Worm (Caenorhabditis elegans): ENCODE measurements around the gene scl-2.

The scl-2 gene

ce11 chrIV:13057418-13057817 lies at the start of gene scl-2:
Gene scl-2 (plus strand): TSS chrIV:13057710.
- TF ChIP-seq mes-4 (tag; optimal IDR thresholded peaks at IDR 0.05), result no peak
- TF ChIP-seq nhr-80 (tag; optimal IDR thresholded peaks at IDR 0.05), result peak; percentile 80
- peak; percentile 74 for TF ChIP-seq pha-4 (tag; optimal IDR thresholded peaks at IDR 0.05)
- TF ChIP-seq dox-1 (GFP tag; IDR thresholded peaks at IDR 0.05), result peak; percentile 15; the same call in 1 of the 2 replicates

DNA sequence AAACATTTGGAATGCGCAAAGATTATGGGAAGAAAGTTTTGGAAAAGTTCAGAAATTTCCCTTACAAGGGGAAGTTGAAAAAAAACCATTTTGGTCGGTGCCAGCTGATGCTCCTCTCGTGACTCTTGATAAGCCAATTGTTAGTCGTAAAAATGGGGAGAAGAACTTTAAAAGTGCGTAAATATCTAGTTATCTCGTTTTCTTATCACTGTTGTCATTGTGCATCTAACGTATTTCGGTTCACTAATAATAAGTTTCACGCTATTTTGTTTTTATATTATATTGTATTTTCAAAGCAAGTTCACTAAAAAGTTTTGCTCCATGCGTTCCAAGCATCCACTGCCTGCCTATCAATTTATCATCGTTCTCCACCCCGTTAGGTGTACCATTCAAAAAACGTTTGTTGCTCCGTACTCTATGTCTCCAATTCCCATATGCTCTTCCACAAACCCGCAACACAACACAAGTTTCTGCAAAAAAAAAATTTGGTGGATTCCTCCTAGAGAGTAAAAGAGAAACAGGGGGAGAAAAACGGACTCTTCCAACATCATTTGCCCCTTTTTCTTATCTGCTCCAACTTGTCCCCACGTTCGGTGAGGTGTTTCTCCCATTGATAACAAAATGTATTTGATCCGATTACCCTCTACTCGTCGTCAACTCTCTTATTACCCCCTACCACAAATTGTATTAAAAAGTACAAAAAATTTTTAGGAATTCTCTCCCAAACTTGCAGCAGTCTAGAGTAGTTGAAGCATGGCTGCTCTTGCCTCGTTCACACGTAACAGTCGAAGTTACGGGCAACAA lies 48.9 kb upstream of the scl-2 start, which contains the start of gene mbk-2:
Gene mbk-2, plus strand, starts transcription at position 754 of the 804 bp plus-strand sequence.
- TF ChIP-seq dpl-1 (GFP tag; optimal IDR thresholded peaks at IDR 0.05) (no peak), attf-5 (GFP tag; optimal IDR thresholded peaks at IDR 0.05) (no peak), ztf-22 (GFP tag; optimal IDR thresholded peaks at IDR 0.05) (no peak), hlh-26 (GFP tag; conservative IDR thresholded peaks at IDR 0.05) (no peak), madf-10 (tag; optimal IDR thresholded peaks at IDR 0.05) (no peak), nhr-80 (tag; optimal IDR thresholded peaks at IDR 0.05) (peak; percentile 16)

ce11 chrIV:13009507-13009906 lies 48.0 kb upstream of the scl-2 start:
- no peak for TF ChIP-seq ekl-4 (GFP tag; IDR thresholded peaks at IDR 0.05)
- TF ChIP-seq cebp-2 (GFP tag; IDR thresholded peaks at IDR 0.05), result no peak
- TF ChIP-seq sdz-38 (tag; optimal IDR thresholded peaks at IDR 0.05), result no peak
- TF ChIP-seq attf-6 (GFP tag; IDR thresholded peaks at IDR 0.05), result no peak
- TF ChIP-seq ceh-91 (GFP tag; IDR thresholded peaks at IDR 0.05), result no peak
- no peak for TF ChIP-seq lsy-27 (tag; optimal IDR thresholded peaks at IDR 0.05; ENCODE audit: borderline replicate concordance, insufficient read depth)
- no peak for TF ChIP-seq F37B4.10 (GFP tag; IDR thresholded peaks at IDR 0.05)
- no peak for TF ChIP-seq zfh-2 (GFP tag; conservative IDR thresholded peaks at IDR 0.05)
- no peak for TF ChIP-seq aptf-3 (GFP tag; IDR thresholded peaks at IDR 0.05)
- TF ChIP-seq hrde-1 (tag; optimal IDR thresholded peaks at IDR 0.05; ENCODE audit: borderline replicate concordance), result no peak
- TF ChIP-seq tlf-1 (GFP tag; optimal IDR thresholded peaks at IDR 0.05), result no peak

DNA sequence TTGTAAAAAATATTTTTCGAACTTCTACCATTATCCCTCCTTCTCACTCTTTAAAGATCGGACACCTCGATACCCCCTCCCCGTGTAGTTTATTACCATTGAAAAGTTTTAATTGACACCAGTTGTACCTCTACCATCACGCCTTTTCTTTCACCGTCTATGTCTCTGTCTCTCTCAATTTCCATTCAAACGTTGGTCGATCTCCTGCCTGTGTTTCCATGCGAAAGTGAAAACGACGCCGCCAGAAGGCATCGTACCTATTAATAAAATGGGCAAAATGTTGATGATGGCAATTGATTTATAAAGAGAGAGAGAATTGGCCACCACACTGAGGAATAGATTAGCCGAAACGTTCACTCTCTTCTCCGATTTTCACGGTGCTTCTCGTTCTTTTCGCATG lies 44.3 kb upstream of the scl-2 start:
- TF ChIP-seq nhr-80 (tag; optimal IDR thresholded peaks at IDR 0.05) (peak; percentile 2), ztf-6 (GFP tag; IDR thresholded peaks at IDR 0.05) (no peak), C06A6.2 (GFP tag; conservative IDR thresholded peaks at IDR 0.05) (0 out of 2 replicates have a peak, but pooled peaks have one; percentile 14)

ce11 chrIV:13013711-13014341 lies 43.7 kb upstream of the scl-2 start:
- TF ChIP-seq egl-18 (GFP tag; IDR thresholded peaks at IDR 0.05) (no peak), snpc-4 (GFP tag; optimal IDR thresholded peaks at IDR 0.05) (no peak), snpc-4 (tag; optimal IDR thresholded peaks at IDR 0.05) (peak; percentile 41 to 84 (median 62))

ce11 chrIV:13015801-13016404 lies 41.6 kb upstream of the scl-2 start:
- TF ChIP-seq nhr-120 (GFP tag; IDR thresholded peaks at IDR 0.05) (no peak), T26A5.8 (tag; optimal IDR thresholded peaks at IDR 0.05) (no peak), ztf-18 (tag; optimal IDR thresholded peaks at IDR 0.05) (no peak), K11D2.4 (GFP tag; IDR thresholded peaks at IDR 0.05) (no peak), him-1 (tag; optimal IDR thresholded peaks at IDR 0.05) (no peak), ccch-3 (GFP tag; optimal IDR thresholded peaks at IDR 0.05) (no peak), rcor-1 (GFP tag; IDR thresholded peaks at IDR 0.05) (no peak), lsl-1 (GFP tag; optimal IDR thresholded peaks at IDR 0.05) (no peak), ceh-100 (GFP tag; IDR thresholded peaks at IDR 0.05) (no peak), nfya-1 (tag; optimal IDR thresholded peaks at IDR 0.05; ENCODE audit: borderline replicate concordance, insufficient read depth) (no peak), attf-5 (GFP tag; optimal IDR thresholded peaks at IDR 0.05) (no peak), tlf-1 (GFP tag; optimal IDR thresholded peaks at IDR 0.05) (no peak), T07F8.4 (tag; optimal IDR thresholded peaks at IDR 0.05) (no peak), dpff-1 (tag; optimal IDR thresholded peaks at IDR 0.05) (no peak)
